Worm (Caenorhabditis elegans) whole organism, midembryonic: ENCODE data around the gene F19F10.1.

Experiments
- T22C8.4 ChIP-seq: fragments of 200-800 bp; sonication (Bioruptor generic); IDR thresholded peaks from 2 replicates; pipeline ENCODE4 v1.3.6; 2022; ENCODE audit warnings: missing genetic modification characterization, missing compliant biosample characterization
- cog-1 ChIP-seq: sonication (generic microtip); optimal IDR thresholded peaks from 2 replicates; lab custom pipeline; 2016; ENCODE audit warnings: missing genetic modification characterization, missing compliant biosample characterization
- flt-1 ChIP-seq: fragments of 200-800 bp; sonication (Bioruptor generic); IDR thresholded peaks from 2 replicates; pipeline ENCODE4 v1.3.6; 2022; ENCODE audit warnings: missing genetic modification characterization, missing compliant biosample characterization
- klf-2 ChIP-seq: fragments of 200-800 bp; sonication (Bioruptor generic); conservative IDR thresholded peaks from 2 replicates; pipeline ENCODE4 v1.3.6; 2022; ENCODE audit warnings: missing genetic modification reagents, missing genetic modification characterization, missing compliant biosample characterization
- med-1 ChIP-seq: sonication (generic microtip); optimal IDR thresholded peaks from 2 replicates; lab custom pipeline; 2017; ENCODE audit warnings: missing genetic modification characterization, mild to moderate bottlenecking, missing compliant biosample characterization, antibody characterized with exemption, missing genetic modification reagents; ENCODE audit not compliant: insufficient read depth
- ref-1 ChIP-seq: fragments of 200-800 bp; sonication (Bioruptor generic); conservative IDR thresholded peaks from 2 replicates; pipeline ENCODE4 v1.3.6; 2022; ENCODE audit warnings: missing genetic modification reagents, missing genetic modification characterization, missing compliant biosample characterization
- tab-1 ChIP-seq: fragments of 200-800 bp; sonication (Bioruptor generic); IDR thresholded peaks from 2 replicates; pipeline ENCODE4 v1.3.6; 2022; ENCODE audit warnings: missing genetic modification characterization, missing compliant biosample characterization
- ztf-23 ChIP-seq: fragments of 200-800 bp; sonication (Bioruptor generic); IDR thresholded peaks from 2 replicates; pipeline ENCODE4 v1.3.6; 2022; ENCODE audit warnings: missing genetic modification reagents, missing genetic modification characterization, missing compliant biosample characterization
- ztf-29 ChIP-seq: fragments of 200-800 bp; sonication (Bioruptor generic); IDR thresholded peaks from 2 replicates; pipeline ENCODE4 v1.3.6; 2022; ENCODE audit warnings: missing genetic modification reagents, missing genetic modification characterization, missing compliant biosample characterization

F19F10.1 gene

DNA sequence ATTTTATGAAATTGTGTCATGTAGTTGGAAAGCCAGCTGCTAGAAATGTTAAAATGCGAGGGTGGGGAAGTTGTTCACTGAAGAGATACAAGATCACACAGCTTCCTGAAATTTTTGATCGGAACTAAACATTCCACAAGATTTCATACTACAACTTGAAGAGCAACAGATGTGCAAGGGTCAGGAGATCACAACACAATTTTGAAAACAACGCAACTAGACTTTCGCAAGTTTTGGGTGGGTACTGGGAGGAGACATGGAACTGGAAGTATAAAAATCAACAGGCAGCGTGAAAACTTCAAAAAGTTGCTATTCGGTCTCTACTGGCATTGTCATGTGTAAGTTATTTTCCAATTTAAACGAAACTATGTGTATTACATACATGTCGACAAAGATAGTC, 11.2 kb upstream of the F19F10.1 start, which contains the start of gene F19F10.3:
TSS of gene F19F10.3 (plus strand) at position 301 of the 400 bp plus-strand sequence.
- TF ChIP-seq ztf-29 (GFP tag; lab: Robert Waterston, UW) (no peak), T22C8.4 (GFP tag; lab: Robert Waterston, UW) (no peak), ref-1 (GFP tag; lab: Robert Waterston, UW) (no peak), flt-1 (GFP tag; lab: Robert Waterston, UW) (no peak), cog-1 (tag; lab: Kevin White, UChicago) (no peak)

DNA sequence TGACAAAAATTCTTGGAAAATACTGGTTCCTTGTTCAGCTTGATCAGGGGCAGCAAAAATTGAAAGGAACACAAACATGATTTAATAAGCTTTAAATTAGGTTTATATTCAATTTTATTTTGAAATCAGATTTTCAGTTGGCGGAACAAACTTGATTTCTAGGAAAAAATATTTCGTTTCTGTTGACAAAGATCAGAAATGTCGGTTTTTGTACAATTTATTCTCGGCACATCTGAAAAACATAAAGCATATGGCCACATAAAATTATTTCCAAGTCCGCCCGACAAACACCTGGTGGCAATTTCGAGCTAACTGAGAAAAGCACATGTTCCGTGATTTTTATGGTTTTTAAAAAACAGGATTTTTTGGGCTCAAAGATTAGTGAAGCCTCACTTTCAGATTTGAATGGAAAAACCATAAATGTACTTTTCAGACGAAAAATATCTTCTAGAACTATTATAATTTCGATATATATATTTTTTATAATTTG, 9.1 kb upstream of the F19F10.1 start, which contains the start of gene ttr-10:
TSS of gene ttr-10 (minus strand) at position 51 of the 490 bp plus-strand sequence.
- TF ChIP-seq ref-1 (GFP tag; lab: Robert Waterston, UW) (no peak), ztf-29 (GFP tag; lab: Robert Waterston, UW) (no peak), cog-1 (tag; lab: Kevin White, UChicago) (no peak), T22C8.4 (GFP tag; lab: Robert Waterston, UW) (no peak), tab-1 (GFP tag; lab: Robert Waterston, UW) (no peak), ztf-23 (GFP tag; lab: Robert Waterston, UW) (no peak), med-1 (GFP tag; lab: Kevin White, UChicago) (no peak), flt-1 (GFP tag; lab: Robert Waterston, UW) (no peak), klf-2 (no peak)

DNA sequence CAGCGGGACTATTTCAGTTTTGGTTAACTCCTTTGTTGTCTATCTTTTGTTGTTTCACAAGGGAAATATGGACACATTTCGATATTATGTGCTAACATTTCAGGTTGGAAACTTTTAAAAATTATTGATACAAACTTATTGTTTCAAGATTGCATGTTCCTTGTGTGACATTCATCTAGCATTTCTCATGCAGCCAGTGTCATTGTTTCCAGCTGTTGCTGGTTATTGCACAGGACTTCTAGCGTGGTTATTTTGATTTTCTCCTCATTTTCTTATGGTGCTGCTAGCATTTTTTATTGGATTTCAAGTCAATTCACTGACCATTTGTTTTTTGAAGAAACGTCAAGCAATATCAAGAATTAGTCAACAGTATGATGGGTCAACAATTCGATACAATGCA, 7.2 kb upstream of the F19F10.1 start:
- TF ChIP-seq ref-1 (GFP tag; lab: Robert Waterston, UW) (no peak), ztf-23 (GFP tag; lab: Robert Waterston, UW) (no peak), ztf-29 (GFP tag; lab: Robert Waterston, UW) (no peak), flt-1 (GFP tag; lab: Robert Waterston, UW) (no peak), T22C8.4 (GFP tag; lab: Robert Waterston, UW) (no peak), cog-1 (tag; lab: Kevin White, UChicago) (no peak), tab-1 (GFP tag; lab: Robert Waterston, UW) (no peak), klf-2 (no peak), med-1 (GFP tag; lab: Kevin White, UChicago) (no peak)

DNA sequence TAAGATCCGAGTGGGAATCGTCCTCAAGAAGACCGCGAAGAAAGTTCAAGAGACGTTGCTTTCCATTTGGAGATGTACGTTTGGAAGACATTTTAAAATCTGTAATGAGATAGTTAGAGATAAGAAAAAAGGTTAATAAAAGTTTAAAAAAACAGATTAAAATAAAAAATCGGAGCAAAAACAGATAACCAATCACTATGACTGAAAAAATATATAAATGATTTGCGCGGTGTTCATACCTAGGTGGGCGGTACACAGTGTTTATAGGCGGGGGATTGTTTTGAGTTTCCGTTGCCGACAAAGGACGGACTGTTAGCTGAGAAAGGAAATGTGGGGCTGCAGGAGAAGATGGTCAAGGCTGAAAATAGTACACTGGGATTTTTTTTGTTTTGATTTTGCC, 4.4 kb upstream of the F19F10.1 start, which contains the start of gene ets-7:
TSS of gene ets-7 (minus strand) at position 101 of the 400 bp plus-strand sequence.
- TF ChIP-seq med-1 (GFP tag; lab: Kevin White, UChicago) = no peak

DNA sequence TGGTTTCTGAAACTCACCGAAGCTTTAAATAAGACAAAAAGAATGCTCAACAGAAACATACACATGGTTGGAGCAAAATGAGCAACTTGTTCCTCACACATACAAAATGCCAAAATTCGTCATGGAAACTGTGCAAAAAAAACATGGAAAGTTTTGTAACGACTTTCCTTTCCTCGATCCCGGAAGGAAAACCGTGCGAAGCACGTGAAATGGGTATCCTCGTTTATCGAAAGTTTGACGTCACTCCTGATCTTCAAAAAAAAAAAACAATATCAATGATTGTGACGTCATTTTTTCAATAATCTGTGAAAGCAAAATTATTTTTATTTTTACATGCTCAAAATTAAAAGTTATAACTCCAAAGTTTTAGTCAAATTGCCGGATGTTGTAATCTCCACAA, 7.2 kb downstream of the F19F10.1 start, which contains the start of gene clec-212:
TSS of gene clec-212 (minus strand) at position 101 of the 400 bp plus-strand sequence.
- TF ChIP-seq klf-2 (no peak), ztf-29 (GFP tag; lab: Robert Waterston, UW) (no peak), T22C8.4 (GFP tag; lab: Robert Waterston, UW) (no peak), ztf-23 (GFP tag; lab: Robert Waterston, UW) (no peak), ref-1 (GFP tag; lab: Robert Waterston, UW) (no peak), tab-1 (GFP tag; lab: Robert Waterston, UW) (no peak), cog-1 (tag; lab: Kevin White, UChicago) (no peak), med-1 (GFP tag; lab: Kevin White, UChicago) (no peak), flt-1 (GFP tag; lab: Robert Waterston, UW) (no peak)

DNA sequence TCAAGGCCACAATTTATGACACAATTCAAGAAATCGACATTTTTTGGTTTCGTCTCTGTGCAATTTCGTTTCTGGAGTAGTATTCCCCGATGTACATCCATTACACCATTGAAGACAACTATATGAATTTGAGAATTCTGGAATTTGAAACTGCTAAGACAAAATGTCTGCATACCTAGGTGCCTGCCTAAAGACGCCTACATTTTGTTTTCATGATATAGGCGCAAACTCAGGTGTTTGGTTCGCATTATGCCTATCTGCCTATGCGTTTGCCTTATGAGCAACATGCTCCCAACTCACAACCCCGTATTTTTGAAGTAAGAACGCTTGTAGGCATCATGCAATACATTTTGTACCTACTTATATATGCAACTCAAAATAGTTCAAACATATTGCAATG, 7.9 kb downstream of the F19F10.1 start, which contains the start of gene F19F10.14:
TSS of gene F19F10.14 (minus strand) at position 101 of the 400 bp plus-strand sequence.
- TF ChIP-seq ztf-23 (GFP tag; lab: Robert Waterston, UW) (no peak), flt-1 (GFP tag; lab: Robert Waterston, UW) (no peak), ztf-29 (GFP tag; lab: Robert Waterston, UW) (no peak), T22C8.4 (GFP tag; lab: Robert Waterston, UW) (no peak), med-1 (GFP tag; lab: Kevin White, UChicago) (no peak), klf-2 (no peak), cog-1 (tag; lab: Kevin White, UChicago) (no peak), tab-1 (GFP tag; lab: Robert Waterston, UW) (no peak), ref-1 (GFP tag; lab: Robert Waterston, UW) (no peak)

DNA sequence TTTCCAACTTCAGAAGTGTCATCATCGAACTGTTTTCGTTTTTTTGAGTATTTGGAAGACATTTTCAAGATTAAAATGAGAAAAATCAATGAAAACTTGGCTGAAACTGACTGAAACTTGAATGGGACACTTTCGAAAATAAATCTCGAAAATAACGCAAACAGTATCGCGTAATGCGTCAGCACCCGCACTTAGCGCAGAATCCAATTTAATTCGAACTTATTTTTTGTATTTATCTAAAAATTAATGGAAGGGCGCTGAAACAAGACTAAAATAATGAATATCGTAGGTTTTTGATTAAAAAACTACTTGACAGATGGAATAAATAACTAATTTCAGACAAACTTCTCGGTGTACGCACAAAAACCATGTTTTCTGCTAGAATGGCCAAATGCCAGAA, 12.5 kb downstream of the F19F10.1 start, which contains the start of the genes snu-66 and ints-9:
TSS of gene snu-66 (minus strand) at position 108 of the 400 bp plus-strand sequence.
TSS of gene ints-9 (plus strand) at position 240 of the 400 bp plus-strand sequence.
- TF ChIP-seq ref-1 (GFP tag; lab: Robert Waterston, UW) (no peak), ztf-29 (GFP tag; lab: Robert Waterston, UW) (no peak), flt-1 (GFP tag; lab: Robert Waterston, UW) (no peak), cog-1 (tag; lab: Kevin White, UChicago) (no peak), med-1 (GFP tag; lab: Kevin White, UChicago) (no peak), klf-2 (no peak), ztf-23 (GFP tag; lab: Robert Waterston, UW) (no peak), T22C8.4 (GFP tag; lab: Robert Waterston, UW) (no peak), tab-1 (GFP tag; lab: Robert Waterston, UW) (no peak)

DNA sequence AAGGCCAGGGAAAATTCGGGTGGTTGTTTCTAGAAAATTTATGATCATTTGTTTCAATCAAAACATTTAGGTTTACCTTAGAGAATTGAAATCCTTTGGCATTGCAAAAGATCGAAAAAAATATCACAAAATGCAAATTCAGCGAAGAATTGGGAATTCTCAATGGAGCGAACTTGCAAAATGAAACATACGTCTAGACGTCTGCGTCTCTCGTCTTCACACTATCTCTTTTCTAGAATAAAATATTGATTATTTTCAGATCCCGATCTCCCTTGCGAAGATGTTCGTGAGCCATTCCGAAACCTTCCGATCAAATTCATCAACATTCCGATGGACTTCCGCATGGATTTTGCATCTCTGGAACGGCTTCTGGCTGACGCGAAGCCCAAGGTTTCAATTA, 17.3 kb downstream of the F19F10.1 start, which contains the start of gene ets-6:
TSS of gene ets-6 (minus strand) at position 169 of the 400 bp plus-strand sequence.
- TF ChIP-seq ref-1 (GFP tag; lab: Robert Waterston, UW) (no peak), ztf-23 (GFP tag; lab: Robert Waterston, UW) (no peak), T22C8.4 (GFP tag; lab: Robert Waterston, UW) (peak; percentile 67), cog-1 (tag; lab: Kevin White, UChicago) (no peak), klf-2 (no peak)

DNA sequence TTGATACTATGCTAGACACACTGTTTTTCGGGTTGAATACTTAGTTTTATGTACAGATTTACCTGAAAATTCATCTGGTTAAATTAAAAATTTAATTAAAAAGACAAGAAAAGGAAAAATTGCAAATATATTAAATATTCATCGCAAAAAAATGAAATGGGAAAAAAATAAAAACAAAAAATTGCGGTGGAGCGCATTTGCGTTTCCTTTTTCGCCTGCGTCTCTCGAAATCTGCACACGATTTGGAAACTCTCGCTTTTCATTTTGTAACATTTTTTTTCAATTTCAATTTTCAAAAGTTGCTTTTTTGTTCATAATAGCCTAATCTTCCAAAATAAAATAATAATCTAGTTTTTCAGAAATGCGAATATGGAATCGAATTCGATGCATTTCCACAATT, 24.6 kb downstream of the F19F10.1 start, which contains the start of the genes F19F10.11 and C50E3.5:
TSS of gene F19F10.11 (minus strand) at position 68 of the 400 bp plus-strand sequence.
TSS of gene C50E3.5 (plus strand) at position 360 of the 400 bp plus-strand sequence.
- TF ChIP-seq T22C8.4 (GFP tag; lab: Robert Waterston, UW) = no peak
- TF ChIP-seq flt-1 (GFP tag; lab: Robert Waterston, UW) = no peak
- no peak for TF ChIP-seq klf-2
- no peak for TF ChIP-seq ref-1 (GFP tag; lab: Robert Waterston, UW)
- no peak for TF ChIP-seq ztf-23 (GFP tag; lab: Robert Waterston, UW)
- TF ChIP-seq med-1 (GFP tag; lab: Kevin White, UChicago) = no peak
- no peak for TF ChIP-seq tab-1 (GFP tag; lab: Robert Waterston, UW)
- TF ChIP-seq ztf-29 (GFP tag; lab: Robert Waterston, UW) = no peak
- TF ChIP-seq cog-1 (tag; lab: Kevin White, UChicago) = no peak
